Fruit fly (Drosophila melanogaster): Measurements from ENCODE around the gene CG5276.
A peak's percentile ranks its signal among the peaks of the same experiment; 100 is the strongest.

Gene CG5276

dm6 chr3R:11454210-11454904 is 22.8 kb downstream of the CG5276 start (continued):
- TF ChIP-seq lmd (GFP tag; IDR thresholded peaks at IDR 0.05), result peak; percentile 75
- peak in 1 of 2 experiments; percentile 12 for TF ChIP-seq Hr78 (GFP tag; optimal IDR thresholded peaks at IDR 0.05)
- peak; percentile 93 for TF ChIP-seq Med (GFP tag)
- TF ChIP-seq CG10565 (GFP tag; optimal IDR thresholded peaks at IDR 0.05), result no peak
- TF ChIP-seq CG4424 (GFP tag; optimal IDR thresholded peaks at IDR 0.05), result peak; percentile 11
- peak; percentile 49 for TF ChIP-seq Ada2b (GFP tag; IDR thresholded peaks at IDR 0.05)
- TF ChIP-seq NC2α (GFP tag; optimal IDR thresholded peaks at IDR 0.05), result no peak
- no peak for TF ChIP-seq gfzf (GFP tag; optimal IDR thresholded peaks at IDR 0.05)
- TF ChIP-seq YL-1 (GFP tag; optimal IDR thresholded peaks at IDR 0.05), result no peak
- TF ChIP-seq ssp (GFP tag; IDR thresholded peaks at IDR 0.05), result no peak
- TF ChIP-seq Atf3 (GFP tag; optimal IDR thresholded peaks at IDR 0.05), result peak; percentile 3
- peak; percentile 48 for TF ChIP-seq org-1 (GFP tag; optimal IDR thresholded peaks at IDR 0.05)
- TF ChIP-seq CG11504 (tag; optimal IDR thresholded peaks at IDR 0.05), result peak; percentile 76
- TF ChIP-seq CG15601 (tag; optimal IDR thresholded peaks at IDR 0.05), result no peak
- no peak for TF ChIP-seq kah (GFP tag; optimal IDR thresholded peaks at IDR 0.05)
- TF ChIP-seq trh (GFP tag; optimal IDR thresholded peaks at IDR 0.05), result no peak
- TF ChIP-seq CG10979 (tag; optimal IDR thresholded peaks at IDR 0.05), result no peak
- peak; percentile 41 for TF ChIP-seq CG1233 (GFP tag; optimal IDR thresholded peaks at IDR 0.05)
- no peak for TF ChIP-seq bbx (GFP tag; IDR thresholded peaks at IDR 0.05; ENCODE audit: partially characterized antibody)
- peak; percentile 2 for TF ChIP-seq CG8944 (GFP tag; optimal IDR thresholded peaks at IDR 0.05)
- no peak for TF ChIP-seq knrl (GFP tag; IDR thresholded peaks at IDR 0.05; ENCODE audit: partially characterized antibody)
- TF ChIP-seq CG11560 (tag; IDR thresholded peaks at IDR 0.05), result peak; percentile 41; the same call in 1 of the 3 replicates
- no peak for TF ChIP-seq tup (GFP tag; optimal IDR thresholded peaks at IDR 0.05)
- no peak for TF ChIP-seq CG11085 (GFP tag; IDR thresholded peaks at IDR 0.05)
- TF ChIP-seq chm (GFP tag; IDR thresholded peaks at IDR 0.05), result no peak
- no peak for TF ChIP-seq odd (GFP tag; optimal IDR thresholded peaks at IDR 0.05)
- TF ChIP-seq gt (GFP tag; IDR thresholded peaks at IDR 0.05), result no peak
- no peak for TF ChIP-seq da (GFP tag; optimal IDR thresholded peaks at IDR 0.05)
- TF ChIP-seq H15 (GFP tag; IDR thresholded peaks at IDR 0.05), result no peak
- peak; percentile 67 for TF ChIP-seq Sox100B (GFP tag; optimal IDR thresholded peaks at IDR 0.05)
- peak; percentile 11 for TF ChIP-seq Antp (GFP tag; optimal IDR thresholded peaks at IDR 0.05)
- TF ChIP-seq CG1529 (GFP tag; optimal IDR thresholded peaks at IDR 0.05), result no peak
- TF ChIP-seq fd3F (GFP tag; optimal IDR thresholded peaks at IDR 0.05), result peak; percentile 66
- no peak for TF ChIP-seq maf-S (GFP tag; optimal IDR thresholded peaks at IDR 0.05)
- no peak for TF ChIP-seq CG2889 (GFP tag; IDR thresholded peaks at IDR 0.05)
- TF ChIP-seq CG15696 (tag; optimal IDR thresholded peaks at IDR 0.05), result no peak
- no peak for TF ChIP-seq yki (optimal IDR thresholded peaks at IDR 0.05)
- TF ChIP-seq al (GFP tag; IDR thresholded peaks at IDR 0.05), result peak; percentile 84
- peak; percentile 19 for TF ChIP-seq sima (GFP tag; optimal IDR thresholded peaks at IDR 0.05)
- TF ChIP-seq scrt (GFP tag; optimal IDR thresholded peaks at IDR 0.05), result peak; percentile 28
- peak; percentile 8 for TF ChIP-seq Nf-YC (tag; optimal IDR thresholded peaks at IDR 0.05)
- TF ChIP-seq CG18599 (GFP tag; optimal IDR thresholded peaks at IDR 0.05), result peak; percentile 50
- TF ChIP-seq CG13424 (tag; optimal IDR thresholded peaks at IDR 0.05), result peak; percentile 73
- no peak for TF ChIP-seq CG1024 (GFP tag; IDR thresholded peaks at IDR 0.05)
- TF ChIP-seq Dll (GFP tag; IDR thresholded peaks at IDR 0.05; ENCODE audit: partially characterized antibody), result no peak
- no peak for TF ChIP-seq CG33213 (GFP tag; optimal IDR thresholded peaks at IDR 0.05)
- no peak for TF ChIP-seq Side (GFP tag; optimal IDR thresholded peaks at IDR 0.05)
- TF ChIP-seq CG32767 (GFP tag; IDR thresholded peaks at IDR 0.05), result no peak
- TF ChIP-seq CG17328 (GFP tag; IDR thresholded peaks at IDR 0.05), result no peak
- no peak for TF ChIP-seq gsb-n (tag; optimal IDR thresholded peaks at IDR 0.05)
- TF ChIP-seq ac (GFP tag; optimal IDR thresholded peaks at IDR 0.05), result no peak

Measured in whole organism, embryonic.